Fruit fly (Drosophila melanogaster) whole organism, embryonic: Measurements from ENCODE around the gene dlg1.

ENCODE experiments used
- Bgb ChIP-seq: fragments of 200-800 bp; sonication (Bioruptor generic); IDR thresholded peaks from 2 replicates; pipeline ENCODE4 v1.3.6; 2022; ENCODE audit warnings: missing biosample characterization, missing genetic modification characterization; ENCODE audit not compliant: partially characterized antibody
- CG10209 ChIP-seq: fragments of 200-800 bp; sonication (Bioruptor generic); optimal IDR thresholded peaks from 3 replicates; lab custom pipeline; 2017; ENCODE audit warnings: missing biosample characterization, mild to moderate bottlenecking, missing genetic modification characterization, missing genetic modification reagents
- CG10959 ChIP-seq: fragments of 200-800 bp; sonication (Bioruptor generic); IDR thresholded peaks from 2 replicates; pipeline ENCODE4 v1.3.6; 2022; ENCODE audit warnings: missing biosample characterization, missing genetic modification characterization
- CG10979 ChIP-seq: fragments of 200-800 bp; sonication (Bioruptor generic); optimal IDR thresholded peaks from 2 replicates; lab custom pipeline; 2018; ENCODE audit warnings: missing biosample characterization, mild to moderate bottlenecking, missing genetic modification characterization, moderate library complexity
- CG13287 ChIP-seq: fragments of 200-800 bp; sonication (Bioruptor generic); IDR thresholded peaks from 2 replicates; pipeline ENCODE4 v1.3.6; 2022; ENCODE audit warnings: missing biosample characterization, missing genetic modification characterization; ENCODE audit not compliant: partially characterized antibody
- CG17361 ChIP-seq: fragments of 200-800 bp; sonication (Bioruptor generic); IDR thresholded peaks from 3 replicates; pipeline ENCODE4 v1.3.6; 2022; ENCODE audit warnings: missing biosample characterization, missing genetic modification characterization
- CG18476 ChIP-seq: fragments of 200-800 bp; sonication (Bioruptor generic); optimal IDR thresholded peaks from 2 replicates; lab custom pipeline; 2016; ENCODE audit warnings: missing biosample characterization, mild to moderate bottlenecking, missing genetic modification characterization
- CG18619 ChIP-seq: fragments of 200-800 bp; sonication (Bioruptor generic); optimal IDR thresholded peaks from 3 replicates; lab custom pipeline; 2017; ENCODE audit warnings: missing biosample characterization, mild to moderate bottlenecking, missing genetic modification characterization
- CG2199 ChIP-seq: fragments of 200-800 bp; sonication (Bioruptor generic); IDR thresholded peaks from 3 replicates; pipeline ENCODE4 v1.3.6; 2022; ENCODE audit warnings: missing biosample characterization, missing genetic modification characterization
- CG30431 ChIP-seq: fragments of 200-800 bp; sonication (Bioruptor generic); optimal IDR thresholded peaks from 2 replicates; lab custom pipeline; 2017; ENCODE audit warnings: missing biosample characterization, missing genetic modification characterization
- CG31224 ChIP-seq: fragments of 200-800 bp; sonication (Bioruptor generic); IDR thresholded peaks from 2 replicates; pipeline ENCODE4 v1.3.6; 2022; ENCODE audit warnings: missing biosample characterization, missing genetic modification characterization
- CG31365 ChIP-seq: fragments of 200-800 bp; sonication (Bioruptor generic); optimal IDR thresholded peaks from 2 replicates; lab custom pipeline; 2018; ENCODE audit warnings: missing biosample characterization, mild to moderate bottlenecking, missing genetic modification characterization
- CG32532 ChIP-seq: fragments of 200-800 bp; sonication (Bioruptor generic); IDR thresholded peaks from 2 replicates; pipeline ENCODE4 v1.3.6; 2022; ENCODE audit warnings: missing biosample characterization, missing genetic modification characterization
- CG3995 ChIP-seq: fragments of 200-800 bp; sonication (Bioruptor generic); optimal IDR thresholded peaks from 3 replicates; lab custom pipeline; 2016; ENCODE audit warnings: missing biosample characterization, missing genetic modification characterization
- CG42726 ChIP-seq: fragments of 200-800 bp; sonication (Bioruptor generic); IDR thresholded peaks from 2 replicates; pipeline ENCODE4 v1.3.6; 2022; ENCODE audit warnings: missing biosample characterization, missing genetic modification characterization; ENCODE audit not compliant: partially characterized antibody
- CG43689 ChIP-seq: fragments of 200-800 bp; sonication (Bioruptor generic); IDR thresholded peaks from 2 replicates; pipeline ENCODE4 v1.3.6; 2022; ENCODE audit warnings: missing biosample characterization, missing genetic modification characterization
- CG5245 ChIP-seq: fragments of 200-800 bp; sonication (Bioruptor generic); optimal IDR thresholded peaks from 3 replicates; lab custom pipeline; 2016; ENCODE audit warnings: missing biosample characterization, missing genetic modification characterization
- CG5953 ChIP-seq: fragments of 200-800 bp; sonication (Bioruptor generic); IDR thresholded peaks from 2 replicates; pipeline ENCODE4 v1.3.6; 2022; ENCODE audit warnings: missing biosample characterization, missing genetic modification characterization
- CG6765 ChIP-seq: fragments of 200-800 bp; sonication (Bioruptor generic); optimal IDR thresholded peaks from 3 replicates; lab custom pipeline; 2017; ENCODE audit warnings: missing biosample characterization, mild to moderate bottlenecking, missing genetic modification characterization
- CG6791 ChIP-seq: fragments of 200-800 bp; sonication (Bioruptor generic); IDR thresholded peaks from 3 replicates; pipeline ENCODE4 v1.3.6; 2022; ENCODE audit warnings: missing biosample characterization, missing genetic modification characterization; ENCODE audit not compliant: partially characterized antibody
- CG6813 ChIP-seq: fragments of 200-800 bp; sonication (Bioruptor generic); optimal IDR thresholded peaks from 2 replicates; lab custom pipeline; 2017; ENCODE audit warnings: missing biosample characterization, missing genetic modification characterization, mild to moderate bottlenecking, moderate library complexity, missing genetic modification reagents
- D19B ChIP-seq: fragments of 200-800 bp; sonication (Bioruptor generic); optimal IDR thresholded peaks from 2 replicates; lab custom pipeline; 2017; ENCODE audit warnings: missing biosample characterization, mild to moderate bottlenecking, missing genetic modification characterization
- H15 ChIP-seq: fragments of 200-800 bp; sonication (Bioruptor generic); IDR thresholded peaks from 3 replicates; pipeline ENCODE4 v1.3.6; 2022; ENCODE audit warnings: missing biosample characterization, missing genetic modification characterization
- HLH4C ChIP-seq: fragments of 200-800 bp; sonication (Bioruptor generic); IDR thresholded peaks from 3 replicates; pipeline ENCODE4 v1.3.6; 2022; ENCODE audit warnings: missing biosample characterization, missing genetic modification characterization; ENCODE audit not compliant: partially characterized antibody
- Mes4 ChIP-seq: fragments of 200-800 bp; sonication (Bioruptor generic); optimal IDR thresholded peaks from 2 replicates; lab custom pipeline; 2016; ENCODE audit warnings: missing biosample characterization, missing genetic modification characterization
- NC2α ChIP-seq: fragments of 200-800 bp; sonication (Bioruptor generic); optimal IDR thresholded peaks from 2 replicates; lab custom pipeline; 2016; ENCODE audit warnings: missing biosample characterization, missing genetic modification characterization
- NK7.1 ChIP-seq: fragments of 200-800 bp; sonication (Bioruptor generic); optimal IDR thresholded peaks from 3 replicates; lab custom pipeline; 2016; ENCODE audit warnings: missing biosample characterization, missing genetic modification characterization
- Opbp ChIP-seq: fragments of 200-800 bp; sonication (Bioruptor generic); IDR thresholded peaks from 3 replicates; pipeline ENCODE4 v1.3.6; 2022; ENCODE audit warnings: missing biosample characterization, missing genetic modification characterization; ENCODE audit not compliant: partially characterized antibody
- Rfx ChIP-seq: fragments of 200-800 bp; sonication (Bioruptor generic); IDR thresholded peaks from 2 replicates; pipeline ENCODE4 v1.3.6; 2022; ENCODE audit warnings: missing biosample characterization, missing genetic modification characterization
- Sox102F ChIP-seq: fragments of 200-800 bp; sonication (Bioruptor generic); optimal IDR thresholded peaks from 2 replicates; lab custom pipeline; 2018; ENCODE audit warnings: missing biosample characterization, mild to moderate bottlenecking, missing genetic modification characterization, moderate library complexity
- Sry-δ ChIP-seq: fragments of 200-800 bp; sonication (Bioruptor generic); optimal IDR thresholded peaks from 2 replicates; lab custom pipeline; 2016; ENCODE audit warnings: missing biosample characterization, missing genetic modification characterization
- Stat92E ChIP-seq, 3 experiments: fragments of >200 bp in 2 of 3; fragments of 200-800 bp in 1 of 3; sonication (Bioruptor generic) in 1 of 3; optimal IDR thresholded peaks; 2 replicates each; lab custom pipeline; 2017 to 2019; ENCODE audit warnings: missing biosample characterization in 3 of 3, missing genetic modification characterization in 3 of 3, mild to moderate bottlenecking in 1 of 3, moderate library complexity in 1 of 3
- Xrp1 ChIP-seq: fragments of 200-800 bp; sonication (Bioruptor generic); IDR thresholded peaks from 2 replicates; pipeline ENCODE4 v1.3.6; 2022; ENCODE audit warnings: missing biosample characterization, missing genetic modification characterization
- ac ChIP-seq: fragments of 200-800 bp; sonication (Bioruptor generic); optimal IDR thresholded peaks from 3 replicates; lab custom pipeline; 2017; ENCODE audit warnings: missing biosample characterization, mild to moderate bottlenecking, missing genetic modification characterization
- ara ChIP-seq: fragments of 200-800 bp; sonication (Bioruptor generic); IDR thresholded peaks from 2 replicates; pipeline ENCODE4 v1.3.6; 2022; ENCODE audit warnings: missing biosample characterization, missing genetic modification characterization
- ash1 ChIP-seq: fragments of 200-800 bp; sonication (Bioruptor generic); optimal IDR thresholded peaks from 2 replicates; lab custom pipeline; 2018; ENCODE audit warnings: missing biosample characterization, mild to moderate bottlenecking, missing genetic modification characterization
- caup ChIP-seq: fragments of 200-800 bp; sonication (Bioruptor generic); optimal IDR thresholded peaks from 3 replicates; lab custom pipeline; 2017; ENCODE audit warnings: missing biosample characterization, mild to moderate bottlenecking, missing genetic modification characterization, moderate library complexity; ENCODE audit not compliant: severe bottlenecking
- jumu ChIP-seq: fragments of 200-800 bp; sonication (Bioruptor generic); optimal IDR thresholded peaks from 3 replicates; lab custom pipeline; 2016; ENCODE audit warnings: missing biosample characterization, missing genetic modification characterization
- lab ChIP-seq: fragments of 200-800 bp; sonication (Bioruptor generic); optimal IDR thresholded peaks from 3 replicates; lab custom pipeline; 2017; ENCODE audit warnings: missing biosample characterization, missing genetic modification characterization, mild to moderate bottlenecking, moderate library complexity, missing genetic modification reagents
- lov ChIP-seq, 2 experiments: fragments of 200-800 bp in 1 of 2; fragments of >200 bp in 1 of 2; sonication (Bioruptor generic) in 1 of 2; IDR thresholded peaks in 1 of 2; optimal IDR thresholded peaks in 1 of 2; 2 replicates in 1 of 2; 3 replicates in 1 of 2; pipeline versions ENCODE4 v1.3.6 to Lab custom; 2017 to 2022; ENCODE audit warnings: missing biosample characterization in 1 of 2, missing genetic modification characterization in 1 of 2
- psq ChIP-seq: fragments of 200-800 bp; sonication (Bioruptor generic); optimal IDR thresholded peaks from 2 replicates; lab custom pipeline; 2017; ENCODE audit warnings: missing biosample characterization, missing genetic modification characterization
- pzg ChIP-seq: fragments of 200-800 bp; sonication (Bioruptor generic); optimal IDR thresholded peaks from 3 replicates; lab custom pipeline; 2018; ENCODE audit warnings: missing biosample characterization, mild to moderate bottlenecking, missing genetic modification characterization, moderate library complexity
- repo ChIP-seq: fragments of 200-800 bp; sonication (Bioruptor generic); optimal IDR thresholded peaks from 2 replicates; lab custom pipeline; 2016; ENCODE audit warnings: missing biosample characterization, missing genetic modification characterization
- salm ChIP-seq: fragments of 200-800 bp; sonication (Bioruptor generic); optimal IDR thresholded peaks from 2 replicates; lab custom pipeline; 2018; ENCODE audit warnings: missing biosample characterization, mild to moderate bottlenecking, missing genetic modification characterization
- sim ChIP-seq: fragments of 200-800 bp; sonication (Bioruptor generic); IDR thresholded peaks from 2 replicates; pipeline ENCODE4 v1.3.6; 2022; ENCODE audit warnings: missing biosample characterization, missing genetic modification characterization
- trem ChIP-seq: fragments of 200-800 bp; optimal IDR thresholded peaks from 3 replicates; lab custom pipeline; 2019; ENCODE audit warnings: missing biosample characterization, mild to moderate bottlenecking, missing genetic modification characterization, moderate library complexity
- wor ChIP-seq: fragments of 200-800 bp; sonication (Bioruptor generic); IDR thresholded peaks from 2 replicates; pipeline ENCODE4 v1.3.6; 2022; ENCODE audit warnings: missing biosample characterization, missing genetic modification characterization
- z ChIP-seq: fragments of 200-800 bp; sonication (Bioruptor generic); IDR thresholded peaks from 3 replicates; pipeline ENCODE4 v1.3.6; 2022; ENCODE audit warnings: missing biosample characterization, missing genetic modification characterization
- zen2 ChIP-seq: fragments of 200-800 bp; sonication (Bioruptor generic); IDR thresholded peaks from 3 replicates; pipeline ENCODE4 v1.3.6; 2022; ENCODE audit warnings: missing biosample characterization, missing genetic modification characterization; ENCODE audit not compliant: partially characterized antibody

Gene dlg1

dm6 chrX:11451027-11451572, 81.6 kb downstream of the dlg1 start (continued):
- TF ChIP-seq salm (tag; lab: Kevin White, UChicago) (no peak), CG10979 (no peak), CG6813 (peak; percentile 18), H15 (peak; percentile 64; the same call in 2 of the 3 replicates), repo (GFP tag; lab: Kevin White, UChicago) (no peak), CG2199 (GFP tag; lab: Robert Waterston, UW) (no peak), sim (GFP tag; lab: Robert Waterston, UW) (no peak), Xrp1 (GFP tag; lab: Robert Waterston, UW) (0 out of 2 replicates have a peak, but pooled peaks have one; percentile 37), Bgb (GFP tag; lab: Robert Waterston, UW) (no peak), lov (optimal IDR thresholded peaks at IDR 0.05; lab: Kevin White, UChicago) (no peak), lov (GFP tag; IDR thresholded peaks at IDR 0.05; lab: Robert Waterston, UW) (0 out of 3 replicates have a peak, but pooled peaks have one; percentile 18), CG32532 (GFP tag; lab: Robert Waterston, UW) (peak; percentile 73), Sry-δ (no peak), CG31365 (no peak), zen2 (GFP tag; lab: Robert Waterston, UW) (no peak), CG3995 (GFP tag; lab: Kevin White, UChicago) (no peak), CG18619 (GFP tag; lab: Kevin White, UChicago) (peak; percentile 45), z (no peak), CG5953 (0 out of 2 replicates have a peak, but pooled peaks have one; percentile 12), NK7.1 (GFP tag; lab: Kevin White, UChicago) (no peak), D19B (GFP tag; lab: Kevin White, UChicago) (no peak), pzg (GFP tag; lab: Kevin White, UChicago) (no peak), Stat92E (GFP tag; optimal IDR thresholded peaks at IDR 0.05; lab: Kevin White, UChicago) (no peak), Opbp (no peak), CG42726 (GFP tag; lab: Robert Waterston, UW) (no peak), CG30431 (GFP tag; lab: Kevin White, UChicago) (no peak), CG10959 (no peak), caup (GFP tag; lab: Kevin White, UChicago) (peak; percentile 37), wor (GFP tag; lab: Robert Waterston, UW) (no peak), CG6791 (GFP tag; lab: Robert Waterston, UW) (no peak), CG6765 (GFP tag; lab: Kevin White, UChicago) (no peak), CG17361 (GFP tag; lab: Robert Waterston, UW) (no peak), NC2α (GFP tag; lab: Kevin White, UChicago) (no peak), Mes4 (no peak), ara (GFP tag; lab: Robert Waterston, UW) (no peak), jumu (GFP tag; lab: Kevin White, UChicago) (no peak), ash1 (no peak), CG31224 (GFP tag; lab: Robert Waterston, UW) (peak; percentile 41; the same call in 1 of the 2 replicates), ac (GFP tag; lab: Kevin White, UChicago) (no peak), Rfx (GFP tag; lab: Robert Waterston, UW) (peak; percentile 78), CG10209 (GFP tag; lab: Kevin White, UChicago) (peak; percentile 12), lab (GFP tag; lab: Kevin White, UChicago) (peak; percentile 60), CG18476 (GFP tag; lab: Kevin White, UChicago) (no peak), Sox102F (peak; percentile 59), HLH4C (GFP tag; lab: Robert Waterston, UW) (no peak), CG43689 (GFP tag; lab: Robert Waterston, UW) (no peak), CG5245 (GFP tag; lab: Kevin White, UChicago) (no peak), CG13287 (GFP tag; lab: Robert Waterston, UW) (no peak), trem (tag; lab: Kevin White, UChicago) (no peak), psq (GFP tag; lab: Kevin White, UChicago) (no peak)
